Worm (Caenorhabditis elegans): ENCODE results near the gene gfat-1.

DNA sequence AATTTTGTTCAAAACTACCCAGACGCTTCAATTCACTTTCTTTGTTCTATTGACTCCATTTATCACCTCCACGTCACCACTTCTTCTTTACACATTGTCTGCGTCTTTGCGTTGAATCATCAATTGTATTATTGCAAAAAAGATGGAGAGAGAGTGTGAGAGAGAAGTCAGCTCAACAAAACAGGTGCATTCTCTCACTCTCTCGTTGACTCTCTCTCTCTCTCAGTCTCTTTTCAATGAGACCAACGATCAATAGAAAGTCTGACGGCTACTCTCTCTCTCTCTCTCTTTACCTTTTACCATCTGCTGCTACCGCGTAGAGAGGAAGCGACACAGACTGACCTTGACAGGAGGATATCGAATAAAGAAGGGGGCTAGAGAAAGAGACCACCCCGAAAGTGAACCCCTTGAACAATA, 40.5 kb upstream of the gfat-1 start:
- TF ChIP-seq B0336.3 (GFP tag; IDR thresholded peaks at IDR 0.05) (peak; percentile 23; the same call in 1 of the 2 replicates), ztf-26 (tag; optimal IDR thresholded peaks at IDR 0.05) (peak; percentile 75), pha-4 (tag; optimal IDR thresholded peaks at IDR 0.05) (no peak), nhr-90 (tag; optimal IDR thresholded peaks at IDR 0.05) (no peak), snpc-4 (GFP tag; optimal IDR thresholded peaks at IDR 0.05) (no peak), snpc-4 (tag; optimal IDR thresholded peaks at IDR 0.05) (peak in 1 of 4 experiments; percentile 21), sea-2 (GFP tag; IDR thresholded peaks at IDR 0.05) (no peak)

Measured in whole organism, young adult.